Fruit fly (Drosophila melanogaster) whole organism, prepupa: ENCODE measurements around the gene CG2129.

ENCODE experiments used
- CG31627 ChIP-seq: fragments of 200-800 bp; sonication (Bioruptor generic); optimal IDR thresholded peaks from 3 replicates; lab custom pipeline; 2016; ENCODE audit warnings: missing biosample characterization, missing genetic modification characterization
- CG6163 ChIP-seq: fragments of 200-800 bp; sonication (Bioruptor generic); IDR thresholded peaks from 3 replicates; pipeline ENCODE4 v1.3.6; 2022; ENCODE audit warnings: missing biosample characterization, missing genetic modification characterization
- Ets21C ChIP-seq: fragments of 200-800 bp; sonication (Bioruptor generic); optimal IDR thresholded peaks from 3 replicates; lab custom pipeline; 2016; ENCODE audit warnings: missing biosample characterization, missing genetic modification characterization

DNA sequence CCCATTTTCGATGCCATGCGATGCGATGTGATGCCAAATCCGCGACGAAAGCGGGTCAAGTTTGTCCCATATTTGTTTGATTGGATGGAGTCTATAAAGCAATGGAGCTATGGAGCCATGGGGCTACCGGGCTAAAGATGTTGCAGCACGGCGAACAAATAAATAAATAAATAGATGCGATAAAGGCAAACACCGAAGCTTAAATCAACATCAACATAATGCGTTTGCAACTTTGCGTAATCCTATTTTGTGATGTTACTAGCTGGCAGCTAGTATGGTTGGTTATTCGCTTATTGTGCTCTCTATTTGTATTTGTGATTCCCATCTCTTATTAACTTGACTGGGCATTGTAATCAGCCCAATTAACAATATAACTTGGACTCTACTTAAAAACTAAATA, 17.5 kb upstream of the CG2129 start:
- TF ChIP-seq CG31627 (no peak), Ets21C (GFP tag; lab: Kevin White, UChicago) (no peak), CG6163 (no peak)
